Worm (Caenorhabditis elegans) whole organism, L2 larva: ENCODE data around the gene Y55H10A.2.

Experiments
- ama-1 ChIP-seq: fragments of 150-350 bp; optimal IDR thresholded peaks from 2 replicates; lab custom pipeline; 2018; ENCODE audit warnings: inconsistent platforms
- dmd-4 ChIP-seq: sonication (generic microtip); optimal IDR thresholded peaks from 2 replicates; lab custom pipeline; 2017; ENCODE audit warnings: missing biosample characterization, missing genetic modification characterization
- nhr-11 ChIP-seq: fragments of 150-350 bp; optimal IDR thresholded peaks from 2 replicates; lab custom pipeline; 2014; ENCODE audit warnings: missing biosample characterization, missing genetic modification characterization
- nhr-25 ChIP-seq: fragments of 150-350 bp; sonication (generic microtip); optimal IDR thresholded peaks from 3 replicates; lab custom pipeline; 2014; ENCODE audit warnings: missing biosample characterization, missing genetic modification characterization
- nhr-77 ChIP-seq: fragments of 150-350 bp; optimal IDR thresholded peaks from 2 replicates; lab custom pipeline; 2014; ENCODE audit warnings: missing biosample characterization, missing genetic modification characterization
- sma-9 ChIP-seq, 2 experiments: fragments of 150-350 bp in 1 of 2; sonication (generic microtip) in 1 of 2; optimal IDR thresholded peaks; 2 replicates each; lab custom pipeline; 2014 to 2016; ENCODE audit warnings: missing genetic modification characterization in 2 of 2, mild to moderate bottlenecking in 1 of 2, missing biosample characterization in 1 of 2, missing compliant biosample characterization in 1 of 2, missing genetic modification reagents in 1 of 2, moderate library complexity in 1 of 2
- unc-55 ChIP-seq: fragments of 150-350 bp; sonication (generic microtip); optimal IDR thresholded peaks from 3 replicates; lab custom pipeline; 2014; ENCODE audit warnings: missing biosample characterization, missing genetic modification reagents, missing genetic modification characterization
- zag-1 ChIP-seq: fragments of 150-350 bp; optimal IDR thresholded peaks from 2 replicates; lab custom pipeline; 2014; ENCODE audit warnings: missing biosample characterization, missing genetic modification characterization

- TF ChIP-seq unc-55 (no peak), nhr-77 (tag; lab: Kevin White, UChicago) (no peak), dmd-4 (tag; lab: Kevin White, UChicago) (no peak), nhr-25 (tag; lab: Kevin White, UChicago) (no peak), ama-1 (lab: Kevin White, UChicago) (no peak), sma-9 (GFP tag; optimal IDR thresholded peaks at IDR 0.05; lab: Kevin White, UChicago) (no peak), sma-9 (tag; optimal IDR thresholded peaks at IDR 0.05; lab: Kevin White, UChicago) (no peak), zag-1 (tag; lab: Kevin White, UChicago) (no peak), nhr-11 (tag; lab: Kevin White, UChicago) (no peak)
Observed at ce11 chrIV:3363784-3364183, 463 bp downstream of the Y55H10A.2 start.
